Fruit fly (Drosophila melanogaster) whole organism, embryonic: Measurements from ENCODE around the gene CG4957.

Experiments
- Abd-B ChIP-seq: fragments of 200-800 bp; sonication (Bioruptor generic); optimal IDR thresholded peaks from 2 replicates; lab custom pipeline; 2018; ENCODE audit warnings: missing biosample characterization, mild to moderate bottlenecking, missing genetic modification characterization, moderate library complexity
- BtbVII ChIP-seq: fragments of 200-800 bp; sonication (Bioruptor generic); optimal IDR thresholded peaks from 3 replicates; lab custom pipeline; 2017; ENCODE audit warnings: missing biosample characterization, mild to moderate bottlenecking, missing genetic modification characterization
- CG10979 ChIP-seq: fragments of 200-800 bp; sonication (Bioruptor generic); optimal IDR thresholded peaks from 2 replicates; lab custom pipeline; 2018; ENCODE audit warnings: missing biosample characterization, mild to moderate bottlenecking, missing genetic modification characterization, moderate library complexity
- CG1233 ChIP-seq: fragments of 200-800 bp; sonication (Bioruptor generic); optimal IDR thresholded peaks from 4 replicates; lab custom pipeline; 2018; ENCODE audit warnings: missing biosample characterization, mild to moderate bottlenecking, missing genetic modification characterization
- CG14441 ChIP-seq: fragments of 200-800 bp; sonication (Bioruptor generic); IDR thresholded peaks from 2 replicates; pipeline ENCODE4 v1.3.6; 2022; ENCODE audit warnings: missing biosample characterization, missing genetic modification characterization
- CG1529 ChIP-seq: fragments of 200-800 bp; sonication (Bioruptor generic); optimal IDR thresholded peaks from 3 replicates; lab custom pipeline; 2018; ENCODE audit warnings: missing biosample characterization, missing genetic modification characterization
- CG15696 ChIP-seq: fragments of 200-800 bp; sonication (Bioruptor generic); optimal IDR thresholded peaks from 2 replicates; lab custom pipeline; 2019; ENCODE audit warnings: missing biosample characterization, mild to moderate bottlenecking, missing genetic modification characterization, moderate library complexity
- CG17186 ChIP-seq: fragments of 200-800 bp; sonication (Bioruptor generic); optimal IDR thresholded peaks from 3 replicates; lab custom pipeline; 2017; ENCODE audit warnings: missing biosample characterization, missing genetic modification reagents, missing genetic modification characterization
- CG17361 ChIP-seq: fragments of 200-800 bp; sonication (Bioruptor generic); IDR thresholded peaks from 3 replicates; pipeline ENCODE4 v1.3.6; 2022; ENCODE audit warnings: missing biosample characterization, missing genetic modification characterization
- CG30020 ChIP-seq: fragments of 200-800 bp; optimal IDR thresholded peaks from 2 replicates; lab custom pipeline; 2019; ENCODE audit warnings: missing biosample characterization, mild to moderate bottlenecking, missing genetic modification characterization, moderate library complexity
- CG32767 ChIP-seq: fragments of 200-800 bp; sonication (Bioruptor generic); IDR thresholded peaks from 2 replicates; pipeline ENCODE4 v1.3.6; 2022; ENCODE audit warnings: missing biosample characterization, missing genetic modification characterization
- CG34376 ChIP-seq: fragments of 200-800 bp; sonication (Bioruptor generic); optimal IDR thresholded peaks from 2 replicates; lab custom pipeline; 2018; ENCODE audit warnings: missing biosample characterization, mild to moderate bottlenecking, missing genetic modification characterization
- CG42726 ChIP-seq: fragments of 200-800 bp; sonication (Bioruptor generic); IDR thresholded peaks from 2 replicates; pipeline ENCODE4 v1.3.6; 2022; ENCODE audit warnings: missing biosample characterization, missing genetic modification characterization; ENCODE audit not compliant: partially characterized antibody
- CG4328 ChIP-seq: fragments of 200-800 bp; sonication (Bioruptor generic); optimal IDR thresholded peaks from 3 replicates; lab custom pipeline; 2017; ENCODE audit warnings: missing biosample characterization, missing genetic modification reagents, missing genetic modification characterization
- CG4424 ChIP-seq: fragments of 200-800 bp; sonication (Bioruptor generic); optimal IDR thresholded peaks from 3 replicates; lab custom pipeline; 2016; ENCODE audit warnings: missing biosample characterization, missing genetic modification characterization
- CG6654 ChIP-seq: fragments of 200-800 bp; sonication (Bioruptor generic); optimal IDR thresholded peaks from 2 replicates; lab custom pipeline; 2017; ENCODE audit warnings: missing biosample characterization, mild to moderate bottlenecking, missing genetic modification characterization
- CG6683 ChIP-seq: fragments of 200-800 bp; sonication (Bioruptor generic); optimal IDR thresholded peaks from 2 replicates; lab custom pipeline; 2017; ENCODE audit warnings: missing biosample characterization, mild to moderate bottlenecking, missing genetic modification characterization, missing genetic modification reagents
- CG7357 ChIP-seq: fragments of 200-800 bp; sonication (Bioruptor generic); IDR thresholded peaks from 3 replicates; pipeline ENCODE4 v1.3.6; 2022; ENCODE audit warnings: missing biosample characterization, missing genetic modification characterization
- CG7987 ChIP-seq: fragments of 200-800 bp; sonication (Bioruptor generic); optimal IDR thresholded peaks from 2 replicates; lab custom pipeline; 2018; ENCODE audit warnings: missing biosample characterization, mild to moderate bottlenecking, missing genetic modification characterization, moderate library complexity
- Dp ChIP-seq: fragments of 200-800 bp; sonication (Bioruptor generic); optimal IDR thresholded peaks from 2 replicates; lab custom pipeline; 2018; ENCODE audit warnings: missing biosample characterization, mild to moderate bottlenecking, missing genetic modification characterization, moderate library complexity
- E2f2 ChIP-seq: fragments of 200-800 bp; sonication (Bioruptor generic); IDR thresholded peaks from 2 replicates; pipeline ENCODE4 v1.3.6; 2022; ENCODE audit warnings: missing biosample characterization, missing genetic modification characterization
- Hr51 ChIP-seq, 2 experiments: fragments of 200-800 bp; sonication (Bioruptor generic); optimal IDR thresholded peaks; 2 replicates in 1 of 2; 3 replicates in 1 of 2; lab custom pipeline; 2016 to 2018; ENCODE audit warnings: missing biosample characterization in 2 of 2, missing genetic modification characterization in 2 of 2, mild to moderate bottlenecking in 1 of 2, moderate library complexity in 1 of 2
- Kr ChIP-seq: fragments of 200-800 bp; sonication (Bioruptor generic); optimal IDR thresholded peaks from 2 replicates; lab custom pipeline; 2017; ENCODE audit warnings: missing biosample characterization, mild to moderate bottlenecking, missing genetic modification characterization
- MESR4 ChIP-seq: fragments of 200-800 bp; sonication (Bioruptor generic); optimal IDR thresholded peaks from 2 replicates; lab custom pipeline; 2018; ENCODE audit warnings: missing biosample characterization, mild to moderate bottlenecking, missing genetic modification characterization, moderate library complexity
- PHDP ChIP-seq: fragments of 200-800 bp; sonication (Bioruptor generic); optimal IDR thresholded peaks from 3 replicates; lab custom pipeline; 2018; ENCODE audit warnings: missing biosample characterization, mild to moderate bottlenecking, missing genetic modification characterization, moderate library complexity
- Sin3A ChIP-seq: fragments of >200 bp; optimal IDR thresholded peaks from 2 replicates; lab custom pipeline; 2018
- Vsx1 ChIP-seq: fragments of 200-800 bp; sonication (Bioruptor generic); optimal IDR thresholded peaks from 2 replicates; lab custom pipeline; 2017; ENCODE audit warnings: missing biosample characterization, mild to moderate bottlenecking, missing genetic modification characterization, missing genetic modification reagents
- ase ChIP-seq: fragments of 200-800 bp; sonication (Bioruptor generic); IDR thresholded peaks from 3 replicates; pipeline ENCODE4 v1.3.6; 2022; ENCODE audit warnings: missing biosample characterization, missing genetic modification characterization
- btn ChIP-seq: fragments of 200-800 bp; sonication (Bioruptor generic); optimal IDR thresholded peaks from 2 replicates; lab custom pipeline; 2016; ENCODE audit warnings: missing biosample characterization, missing genetic modification characterization
- cg ChIP-seq: fragments of 200-800 bp; sonication (Bioruptor generic); optimal IDR thresholded peaks from 3 replicates; lab custom pipeline; 2019; ENCODE audit warnings: missing biosample characterization, mild to moderate bottlenecking, missing genetic modification characterization, moderate library complexity
- da ChIP-seq: fragments of 200-800 bp; sonication (Bioruptor generic); optimal IDR thresholded peaks from 2 replicates; lab custom pipeline; 2016; ENCODE audit warnings: missing biosample characterization, missing genetic modification characterization
- fd102C ChIP-seq: fragments of 200-800 bp; sonication (Bioruptor generic); optimal IDR thresholded peaks from 2 replicates; lab custom pipeline; 2018; ENCODE audit warnings: missing biosample characterization, mild to moderate bottlenecking, missing genetic modification characterization, moderate library complexity
- fu2 ChIP-seq: fragments of 200-800 bp; sonication (Bioruptor generic); optimal IDR thresholded peaks from 2 replicates; lab custom pipeline; 2016; ENCODE audit warnings: missing biosample characterization, missing genetic modification characterization
- gcm2 ChIP-seq: fragments of 200-800 bp; sonication (Bioruptor generic); optimal IDR thresholded peaks from 2 replicates; lab custom pipeline; 2016; ENCODE audit warnings: missing biosample characterization, missing genetic modification characterization
- grn ChIP-seq: fragments of 200-800 bp; sonication (Bioruptor generic); optimal IDR thresholded peaks from 3 replicates; lab custom pipeline; 2017; ENCODE audit warnings: missing biosample characterization, missing genetic modification characterization
- kah ChIP-seq: fragments of 200-800 bp; sonication (Bioruptor generic); optimal IDR thresholded peaks from 2 replicates; lab custom pipeline; 2018; ENCODE audit warnings: missing biosample characterization, mild to moderate bottlenecking, missing genetic modification characterization
- lbe ChIP-seq: fragments of 200-800 bp; sonication (Bioruptor generic); optimal IDR thresholded peaks from 2 replicates; lab custom pipeline; 2016; ENCODE audit warnings: missing biosample characterization, mild to moderate bottlenecking, missing genetic modification characterization
- nerfin-1 ChIP-seq: fragments of 200-800 bp; sonication (Bioruptor generic); optimal IDR thresholded peaks from 3 replicates; lab custom pipeline; 2019; ENCODE audit warnings: missing biosample characterization, mild to moderate bottlenecking, missing genetic modification characterization, moderate library complexity
- oc ChIP-seq: fragments of 200-800 bp; sonication (Bioruptor generic); optimal IDR thresholded peaks from 2 replicates; lab custom pipeline; 2018; ENCODE audit warnings: missing biosample characterization, mild to moderate bottlenecking, missing genetic modification characterization, moderate library complexity
- pita ChIP-seq: fragments of 200-800 bp; sonication (Bioruptor generic); optimal IDR thresholded peaks from 2 replicates; lab custom pipeline; 2017; ENCODE audit warnings: missing biosample characterization, mild to moderate bottlenecking, missing genetic modification characterization
- run ChIP-seq: fragments of 200-800 bp; sonication (Bioruptor generic); optimal IDR thresholded peaks from 3 replicates; lab custom pipeline; 2018; ENCODE audit warnings: missing biosample characterization, mild to moderate bottlenecking, missing genetic modification characterization
- scrt ChIP-seq: fragments of 200-800 bp; sonication (Bioruptor generic); optimal IDR thresholded peaks from 2 replicates; lab custom pipeline; 2018; ENCODE audit warnings: missing biosample characterization, mild to moderate bottlenecking, missing genetic modification characterization, moderate library complexity
- stc ChIP-seq: fragments of 200-800 bp; sonication (Bioruptor generic); IDR thresholded peaks from 2 replicates; pipeline ENCODE4 v1.3.6; 2022; ENCODE audit warnings: missing biosample characterization, missing genetic modification characterization
- sug ChIP-seq: fragments of 200-800 bp; optimal IDR thresholded peaks from 2 replicates; lab custom pipeline; 2019; ENCODE audit warnings: missing biosample characterization, mild to moderate bottlenecking, missing genetic modification characterization, moderate library complexity
- twi ChIP-seq: fragments of 200-800 bp; optimal IDR thresholded peaks from 2 replicates; lab custom pipeline; 2019; ENCODE audit warnings: missing biosample characterization, mild to moderate bottlenecking, missing genetic modification characterization, moderate library complexity
- vfl ChIP-seq: fragments of 200-800 bp; sonication (Bioruptor generic); optimal IDR thresholded peaks from 2 replicates; lab custom pipeline; 2016; ENCODE audit warnings: missing biosample characterization, missing genetic modification characterization
- wdn ChIP-seq: fragments of 200-800 bp; sonication (Bioruptor generic); IDR thresholded peaks from 2 replicates; pipeline ENCODE4 v1.3.6; 2022; ENCODE audit warnings: missing biosample characterization, missing genetic modification characterization
- wek ChIP-seq: fragments of 200-800 bp; sonication (Bioruptor generic); optimal IDR thresholded peaks from 3 replicates; lab custom pipeline; 2018; ENCODE audit warnings: missing biosample characterization, mild to moderate bottlenecking, missing genetic modification characterization, moderate library complexity
- zfh1 ChIP-seq: fragments of 200-800 bp; sonication (Bioruptor generic); IDR thresholded peaks from 3 replicates; pipeline ENCODE4 v1.3.6; 2022; ENCODE audit warnings: missing biosample characterization, missing genetic modification characterization

Gene CG4957

dm6 chr2L:10222550-10223231 lies 46.0 kb upstream of the CG4957 start, which contains the start of gene Bcs1 (continued):
- no peak for TF ChIP-seq wek
- no peak for TF ChIP-seq grn (GFP tag; lab: Kevin White, UChicago)
- TF ChIP-seq E2f2 (GFP tag; lab: Robert Waterston, UW): no peak
- TF ChIP-seq scrt: peak; percentile 15
- TF ChIP-seq CG1233: no peak
- peak; percentile 69 for TF ChIP-seq CG30020
- no peak for TF ChIP-seq BtbVII (GFP tag; lab: Kevin White, UChicago)
- no peak for TF ChIP-seq ase (GFP tag; lab: Robert Waterston, UW)
- TF ChIP-seq CG17361 (GFP tag; lab: Robert Waterston, UW): no peak

dm6 chr2L:10226213-10226723 lies 42.4 kb upstream of the CG4957 start:
- TF ChIP-seq gcm2 (GFP tag; lab: Kevin White, UChicago) (no peak), CG34376 (peak; percentile 10), twi (tag; lab: Kevin White, UChicago) (no peak), CG6654 (GFP tag; lab: Kevin White, UChicago) (no peak), CG6683 (GFP tag; lab: Kevin White, UChicago) (no peak), CG10979 (tag; lab: Kevin White, UChicago) (no peak), kah (no peak), pita (no peak), vfl (no peak), CG7357 (GFP tag; lab: Robert Waterston, UW) (no peak), stc (no peak), Kr (GFP tag; lab: Kevin White, UChicago) (no peak), CG14441 (no peak), lbe (GFP tag; lab: Kevin White, UChicago) (peak; percentile 16), CG42726 (no peak), oc (no peak), Hr51 (GFP tag; optimal IDR thresholded peaks at IDR 0.05; lab: Kevin White, UChicago) (no peak), CG4328 (GFP tag; lab: Kevin White, UChicago) (no peak), MESR4 (GFP tag; lab: Kevin White, UChicago) (peak; percentile 67), Dp (GFP tag; lab: Kevin White, UChicago) (no peak), CG32767 (GFP tag; lab: Robert Waterston, UW) (0 out of 2 replicates have a peak, but pooled peaks have one; percentile 25), fd102C (GFP tag; lab: Kevin White, UChicago) (no peak), Abd-B (GFP tag; lab: Kevin White, UChicago) (no peak), sug (tag; lab: Kevin White, UChicago) (no peak), Sin3A (no peak), CG7987 (GFP tag; lab: Kevin White, UChicago) (no peak), CG17361 (GFP tag; lab: Robert Waterston, UW) (no peak), run (tag; lab: Kevin White, UChicago) (no peak), CG15696 (no peak), fu2 (GFP tag; lab: Kevin White, UChicago) (no peak), cg (peak; percentile 72), CG1529 (no peak), da (GFP tag; lab: Kevin White, UChicago) (no peak), nerfin-1 (tag; lab: Kevin White, UChicago) (peak; percentile 42), CG17186 (GFP tag; lab: Kevin White, UChicago) (no peak), wdn (GFP tag; lab: Robert Waterston, UW) (no peak), PHDP (no peak), zfh1 (GFP tag; lab: Robert Waterston, UW) (no peak), Vsx1 (GFP tag; lab: Kevin White, UChicago) (no peak), CG4424 (GFP tag; lab: Kevin White, UChicago) (no peak), btn (GFP tag; lab: Kevin White, UChicago) (no peak)
